Worm (Caenorhabditis elegans): ENCODE measurements around the gene twk-45.

ce11 chrIII:2826770-2827169 is 25.1 kb upstream of the twk-45 start, which contains the start of gene Y71H2AM.1:
- TF ChIP-seq pha-4 (tag; optimal IDR thresholded peaks at IDR 0.05) (no peak), nhr-11 (tag; optimal IDR thresholded peaks at IDR 0.05) (no peak), elt-2 (tag; optimal IDR thresholded peaks at IDR 0.05) (no peak), pha-2 (tag; optimal IDR thresholded peaks at IDR 0.05) (no peak), ref-2 (tag; optimal IDR thresholded peaks at IDR 0.05) (no peak), pqm-1 (tag; optimal IDR thresholded peaks at IDR 0.05) (no peak), odd-2 (tag; optimal IDR thresholded peaks at IDR 0.05) (no peak), hlh-13 (GFP tag; optimal IDR thresholded peaks at IDR 0.05) (no peak), madf-2 (tag; optimal IDR thresholded peaks at IDR 0.05) (no peak)
